Fruit fly (Drosophila melanogaster) whole organism, wandering third instar larva: ENCODE data around the gene CG12702.

Experiments used
- CG32264 ChIP-seq: fragments of 200-800 bp; sonication (Bioruptor generic); optimal IDR thresholded peaks from 2 replicates; lab custom pipeline; 2016; ENCODE audit warnings: missing biosample characterization, missing genetic modification characterization
- CG9705 ChIP-seq: fragments of 200-800 bp; sonication (Bioruptor generic); optimal IDR thresholded peaks from 2 replicates; lab custom pipeline; 2018; ENCODE audit warnings: missing biosample characterization, mild to moderate bottlenecking, missing genetic modification characterization
- CrebA ChIP-seq: fragments of 200-800 bp; sonication (Bioruptor generic); optimal IDR thresholded peaks from 2 replicates; lab custom pipeline; 2016; ENCODE audit warnings: missing biosample characterization, mild to moderate bottlenecking, missing genetic modification characterization, borderline replicate concordance
- Dfd ChIP-seq: fragments of >200 bp; optimal IDR thresholded peaks from 2 replicates; lab custom pipeline; 2017; ENCODE audit warnings: missing biosample characterization, missing genetic modification characterization
- Dif ChIP-seq: fragments of 200-275, 200-300 bp; sonication (Bioruptor generic); optimal IDR thresholded peaks from 2 replicates; lab custom pipeline; 2018; ENCODE audit warnings: missing biosample characterization, missing genetic modification characterization; ENCODE audit not compliant: partially characterized antibody
- GATAd ChIP-seq: sonication (Bioruptor generic); optimal IDR thresholded peaks from 2 replicates; lab custom pipeline; 2016; ENCODE audit warnings: missing biosample characterization, missing genetic modification characterization
- HLH106 ChIP-seq: fragments of 200-800 bp; optimal IDR thresholded peaks from 3 replicates; lab custom pipeline; 2019; ENCODE audit warnings: missing biosample characterization, mild to moderate bottlenecking, missing genetic modification characterization, moderate library complexity
- Hnf4 ChIP-seq: fragments of 200-800 bp; sonication (Bioruptor generic); optimal IDR thresholded peaks from 2 replicates; lab custom pipeline; 2016; ENCODE audit warnings: missing biosample characterization, mild to moderate bottlenecking, missing genetic modification characterization
- Hr78 ChIP-seq: fragments of >200 bp; optimal IDR thresholded peaks from 2 replicates; lab custom pipeline; 2017; ENCODE audit warnings: missing biosample characterization, missing genetic modification characterization
- Hr83 ChIP-seq: fragments of 200-300 bp; sonication (Bioruptor generic); optimal IDR thresholded peaks from 2 replicates; lab custom pipeline; 2016; ENCODE audit warnings: missing biosample characterization, mild to moderate bottlenecking, missing genetic modification characterization, moderate library complexity; ENCODE audit not compliant: poor library complexity, severe bottlenecking
- Jra ChIP-seq: sonication (Bioruptor generic); optimal IDR thresholded peaks from 2 replicates; lab custom pipeline; 2016; ENCODE audit warnings: missing biosample characterization, missing genetic modification characterization
- Mio ChIP-seq: sonication (Bioruptor generic); optimal IDR thresholded peaks from 2 replicates; lab custom pipeline; 2016; ENCODE audit warnings: missing biosample characterization, missing genetic modification characterization
- Myc ChIP-seq: fragments of >200 bp; optimal IDR thresholded peaks from 2 replicates; lab custom pipeline; 2017
- Rel ChIP-seq, 2 experiments: fragments of 200-800 bp; sonication (Bioruptor generic) in 1 of 2; optimal IDR thresholded peaks; 2 replicates in 1 of 2; 3 replicates in 1 of 2; lab custom pipeline; 2016 to 2019; ENCODE audit warnings: mild to moderate bottlenecking in 2 of 2, missing biosample characterization in 2 of 2, missing genetic modification characterization in 2 of 2, moderate library complexity in 1 of 2
- Sp1 ChIP-seq: fragments of 200-800 bp; sonication (Bioruptor generic); optimal IDR thresholded peaks from 3 replicates; lab custom pipeline; 2019; ENCODE audit warnings: missing biosample characterization, mild to moderate bottlenecking, missing genetic modification characterization, moderate library complexity
- Vsx2 ChIP-seq: fragments of 200-300, 225-300 bp; sonication (Bioruptor generic); optimal IDR thresholded peaks from 2 replicates; lab custom pipeline; 2018; ENCODE audit warnings: missing biosample characterization, missing genetic modification characterization; ENCODE audit not compliant: partially characterized antibody
- br ChIP-seq: fragments of 200-800 bp; sonication (Bioruptor generic); optimal IDR thresholded peaks from 2 replicates; lab custom pipeline; 2016; ENCODE audit warnings: missing biosample characterization, missing genetic modification characterization
- brk ChIP-seq: fragments of 200-800 bp; sonication (Bioruptor generic); optimal IDR thresholded peaks from 2 replicates; lab custom pipeline; 2016; ENCODE audit warnings: missing biosample characterization, mild to moderate bottlenecking, missing genetic modification characterization
- dl ChIP-seq, 2 experiments: fragments of 175-275, 200-275 bp in 1 of 2; fragments of 200-275 bp in 1 of 2; sonication (Bioruptor generic); optimal IDR thresholded peaks; lab custom pipeline; 2018; ENCODE audit warnings: mild to moderate bottlenecking in 2 of 2, missing biosample characterization in 2 of 2, missing genetic modification characterization in 2 of 2, moderate library complexity in 2 of 2; ENCODE audit not compliant: partially characterized antibody in 2 of 2, insufficient read depth in 1 of 2
- dmrt93B ChIP-seq: fragments of 200-800 bp; sonication (Bioruptor generic); optimal IDR thresholded peaks from 2 replicates; lab custom pipeline; 2018; ENCODE audit warnings: missing biosample characterization, mild to moderate bottlenecking, missing genetic modification characterization
- dsf ChIP-seq: sonication (Bioruptor generic); optimal IDR thresholded peaks from 2 replicates; lab custom pipeline; 2016; ENCODE audit warnings: missing biosample characterization, missing genetic modification characterization, borderline replicate concordance
- ey ChIP-seq: fragments of 200-800 bp; sonication (Bioruptor generic); optimal IDR thresholded peaks from 2 replicates; lab custom pipeline; 2016; ENCODE audit warnings: missing biosample characterization, missing genetic modification characterization
- foxo ChIP-seq, 2 experiments: fragments of 200-800 bp; sonication (Bioruptor generic); optimal IDR thresholded peaks; 2 replicates in 1 of 2; 3 replicates in 1 of 2; lab custom pipeline; 2016 to 2017; ENCODE audit warnings: missing biosample characterization in 2 of 2, missing genetic modification characterization in 2 of 2
- fru ChIP-seq: fragments of 200-800 bp; sonication (Bioruptor generic); optimal IDR thresholded peaks from 3 replicates; lab custom pipeline; 2016; ENCODE audit warnings: missing biosample characterization, mild to moderate bottlenecking, missing genetic modification characterization
- jim ChIP-seq: fragments of 175-275, 200-325 bp; sonication (Bioruptor generic); optimal IDR thresholded peaks from 2 replicates; lab custom pipeline; 2016; ENCODE audit warnings: missing biosample characterization, mild to moderate bottlenecking, missing genetic modification characterization
- pan ChIP-seq: fragments of >200 bp; optimal IDR thresholded peaks from 2 replicates; lab custom pipeline; 2017
- rgr ChIP-seq: fragments of 200-800 bp; sonication (Bioruptor generic); optimal IDR thresholded peaks from 3 replicates; lab custom pipeline; 2016; ENCODE audit warnings: missing biosample characterization, mild to moderate bottlenecking, missing genetic modification characterization
- sage ChIP-seq: fragments of 200-800 bp; sonication (Bioruptor generic); optimal IDR thresholded peaks from 2 replicates; lab custom pipeline; 2016; ENCODE audit warnings: missing biosample characterization, mild to moderate bottlenecking, missing genetic modification characterization
- sv ChIP-seq: fragments of 200-800 bp; sonication (Bioruptor generic); optimal IDR thresholded peaks from 3 replicates; lab custom pipeline; 2016; ENCODE audit warnings: missing biosample characterization, missing genetic modification characterization
- tai ChIP-seq: sonication (Bioruptor generic); optimal IDR thresholded peaks from 2 replicates; lab custom pipeline; 2016; ENCODE audit warnings: missing biosample characterization, missing genetic modification characterization
- usp ChIP-seq: fragments of >200 bp; optimal IDR thresholded peaks from 2 replicates; lab custom pipeline; 2017; ENCODE audit warnings: missing biosample characterization, missing genetic modification characterization

The CG12702 gene

DNA sequence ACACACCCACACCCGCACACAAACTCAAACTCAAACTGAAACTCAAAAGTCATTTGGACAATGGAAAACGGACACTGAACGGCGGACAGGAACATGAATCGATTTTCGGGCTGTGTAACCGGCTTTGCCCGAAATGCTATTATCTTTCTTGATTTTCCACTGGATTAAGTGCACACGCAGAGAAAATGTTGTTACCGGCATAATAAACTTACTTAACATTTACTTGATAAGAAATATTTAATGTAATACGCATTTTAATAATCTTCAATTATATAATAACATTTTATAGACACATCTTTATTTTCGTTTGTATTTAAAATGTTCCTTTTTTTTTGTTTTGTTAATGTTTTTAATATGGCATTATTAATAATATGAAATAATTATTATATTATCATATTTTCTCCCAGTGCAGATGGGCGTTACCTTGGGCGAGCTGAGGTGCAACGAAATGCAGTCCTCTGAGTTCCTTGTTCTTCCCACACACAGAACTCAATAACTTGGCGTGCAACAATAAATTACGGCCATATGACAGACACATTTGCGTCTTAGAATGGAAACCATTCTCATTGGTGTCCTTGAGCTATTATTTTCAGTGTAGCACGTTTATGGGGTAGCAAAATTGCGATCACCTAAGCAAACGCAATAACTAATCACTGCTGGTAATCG lies at the start of gene CG12702:
Gene CG12702, minus strand, starts transcription at position 51 of the 666 bp plus-strand sequence.
- TF ChIP-seq jim (GFP tag; lab: Kevin White, UChicago) (no peak), pan (lab: Kevin White, UChicago) (no peak), CrebA (no peak), sage (no peak), CG9705 (GFP tag; lab: Kevin White, UChicago) (no peak), Jra (GFP tag; lab: Kevin White, UChicago) (no peak), Hnf4 (GFP tag; lab: Kevin White, UChicago) (no peak), Mio (no peak), Myc (lab: Kevin White, UChicago) (no peak), Dif (no peak), Hr83 (GFP tag; lab: Kevin White, UChicago) (no peak), usp (GFP tag; lab: Kevin White, UChicago) (no peak)
- TF ChIP-seq, all 38 proteins: peak for 0

dm6 chrX:19812429-19812828 lies 47.8 kb upstream of the CG12702 start, which contains the start of gene SkpD:
SkpD (plus strand) TSS chrX:19812729.
- TF ChIP-seq Vsx2, result no peak
- TF ChIP-seq CG9705 (GFP tag; lab: Kevin White, UChicago), result no peak
- no peak for TF ChIP-seq Dfd (GFP tag; lab: Kevin White, UChicago)
- TF ChIP-seq sage, result no peak
- TF ChIP-seq Myc (lab: Kevin White, UChicago), result no peak
- TF ChIP-seq rgr, result no peak
- TF ChIP-seq HLH106, result no peak
- no peak for TF ChIP-seq GATAd
- no peak for TF ChIP-seq foxo (GFP tag; optimal IDR thresholded peaks at IDR 0.05; lab: Kevin White, UChicago)
- TF ChIP-seq Sp1, result no peak
- TF ChIP-seq CrebA, result no peak
- TF ChIP-seq sv (GFP tag; lab: Kevin White, UChicago), result no peak
- no peak for TF ChIP-seq fru (GFP tag; lab: Kevin White, UChicago)
- no peak for TF ChIP-seq CG32264 (GFP tag; lab: Kevin White, UChicago)
- no peak for TF ChIP-seq dsf (GFP tag; lab: Kevin White, UChicago)
- no peak for TF ChIP-seq br (GFP tag; lab: Kevin White, UChicago)

DNA sequence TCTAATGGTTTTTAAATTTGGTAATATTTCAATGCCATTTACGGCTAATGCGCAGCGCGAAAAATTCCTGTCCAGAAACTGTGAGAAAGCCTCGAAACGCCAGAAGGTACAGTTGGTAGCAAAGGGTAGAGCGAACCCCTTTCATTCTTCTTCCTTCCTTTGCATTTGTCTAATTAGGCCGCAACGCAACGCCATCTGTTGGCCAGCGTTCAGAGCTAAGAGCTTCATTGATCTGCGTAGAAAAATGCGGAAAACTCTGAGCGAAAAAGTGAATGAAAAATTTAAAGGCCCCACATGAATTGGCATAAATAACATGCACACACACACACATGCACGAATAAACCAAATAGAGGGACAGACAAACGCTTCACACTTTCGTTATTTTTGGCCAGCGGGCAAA lies 46.4 kb upstream of the CG12702 start:
- TF ChIP-seq Sp1 (no peak), tai (GFP tag; lab: Kevin White, UChicago) (no peak), dl (GFP tag; optimal IDR thresholded peaks at IDR 0.05; lab: Kevin White, UChicago; ENCODE audit: insufficient read depth in 1 of 2, partially characterized antibody in 2 of 2) (no peak), Hr78 (GFP tag; lab: Kevin White, UChicago) (no peak), ey (no peak), Rel (GFP tag; optimal IDR thresholded peaks at IDR 0.05; lab: Kevin White, UChicago) (no peak), Rel (tag; optimal IDR thresholded peaks at IDR 0.05; lab: Kevin White, UChicago) (no peak), Dif (no peak), GATAd (no peak)

DNA sequence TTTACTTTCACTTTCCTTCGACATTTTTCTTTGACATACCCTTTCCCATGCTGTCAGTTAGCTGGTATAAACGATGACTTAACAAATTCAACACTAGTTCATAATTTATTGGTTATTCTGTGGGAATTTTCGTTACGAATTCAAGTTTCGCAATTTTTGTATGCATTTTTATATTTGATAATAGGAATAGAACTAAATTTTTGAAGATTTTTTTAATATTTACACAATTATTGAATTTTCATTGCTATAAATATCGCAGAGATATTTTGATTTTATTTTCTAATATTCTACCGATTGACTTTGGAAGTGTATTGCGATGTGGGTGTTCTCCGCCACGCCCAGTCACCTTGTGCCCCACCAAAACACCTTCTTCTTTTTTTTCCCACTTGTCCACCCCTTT lies 41.5 kb upstream of the CG12702 start:
- TF ChIP-seq Vsx2 (no peak), dmrt93B (GFP tag; lab: Kevin White, UChicago) (no peak), brk (GFP tag; lab: Kevin White, UChicago) (no peak), CG32264 (GFP tag; lab: Kevin White, UChicago) (no peak), Jra (GFP tag; lab: Kevin White, UChicago) (no peak), jim (GFP tag; lab: Kevin White, UChicago) (no peak), CG9705 (GFP tag; lab: Kevin White, UChicago) (no peak), CrebA (no peak)

DNA sequence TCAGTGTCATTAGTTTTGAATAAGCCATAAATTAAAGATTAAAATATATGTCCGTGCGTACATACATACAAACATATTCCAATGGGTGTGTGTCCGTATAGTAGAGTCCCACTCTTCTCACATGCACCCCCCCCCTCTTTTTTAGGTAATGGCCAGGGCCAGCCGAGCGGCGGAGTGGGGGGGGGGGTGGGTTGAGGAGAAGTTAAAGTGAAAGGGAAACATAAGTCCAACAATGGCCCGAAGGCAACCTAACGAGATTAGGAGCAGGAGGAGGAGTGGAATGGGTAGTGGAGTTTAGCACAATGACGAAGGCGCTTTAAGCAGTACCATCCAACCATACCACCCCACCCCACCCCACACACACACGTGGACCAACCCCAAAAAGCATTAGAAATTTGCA lies 31.1 kb upstream of the CG12702 start:
- TF ChIP-seq Rel (GFP tag; optimal IDR thresholded peaks at IDR 0.05; lab: Kevin White, UChicago) (no peak), Rel (tag; optimal IDR thresholded peaks at IDR 0.05; lab: Kevin White, UChicago) (no peak), Dfd (GFP tag; lab: Kevin White, UChicago) (peak; percentile 47)
